Worm (Caenorhabditis elegans): ENCODE measurements around the gene rhgf-2.

DNA sequence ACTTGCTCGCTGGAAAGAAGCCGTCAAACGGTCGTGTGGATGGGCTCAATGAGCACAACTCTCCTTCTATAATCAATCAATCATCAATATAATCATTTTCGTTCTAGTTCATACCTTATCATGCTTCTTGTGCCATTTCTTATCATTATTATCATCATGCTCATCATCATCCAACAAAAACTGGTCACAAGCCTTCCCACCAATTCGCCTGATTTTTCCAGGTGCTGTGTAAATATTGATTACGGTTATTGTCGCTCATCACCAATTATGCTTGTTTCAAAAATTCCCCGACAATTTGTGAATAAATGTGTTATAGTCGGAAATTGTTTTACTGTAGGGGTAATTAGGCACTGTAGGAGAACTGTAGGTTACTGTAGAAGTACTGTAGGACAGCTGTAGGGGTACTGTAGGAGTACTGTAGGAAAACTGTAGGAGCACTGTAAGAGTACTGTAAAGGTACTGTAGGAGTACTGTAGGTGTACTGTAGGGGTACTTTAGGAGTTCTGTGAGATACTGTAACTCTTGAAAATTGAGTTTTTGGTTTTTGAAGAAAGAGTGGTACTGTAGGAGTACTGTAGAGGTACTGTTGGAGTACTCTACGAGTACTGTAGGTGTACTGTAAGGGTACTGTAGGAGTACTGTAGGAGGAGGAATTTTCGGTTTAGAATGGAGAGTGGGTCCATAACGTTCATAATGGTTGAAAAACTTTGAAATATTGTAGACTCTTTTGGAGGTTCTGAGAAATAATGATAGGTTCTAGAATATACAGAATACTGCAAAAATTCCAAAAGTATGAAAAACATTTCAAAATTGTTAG is 6.3 kb upstream of the rhgf-2 start:
- TF ChIP-seq cog-1 (tag; optimal IDR thresholded peaks at IDR 0.05) (no peak), ztf-23 (GFP tag; IDR thresholded peaks at IDR 0.05) (no peak), klf-2 (GFP tag; conservative IDR thresholded peaks at IDR 0.05) (no peak), flt-1 (GFP tag; IDR thresholded peaks at IDR 0.05) (peak; percentile 20; the same call in 1 of the 2 replicates), ref-1 (GFP tag; conservative IDR thresholded peaks at IDR 0.05) (no peak)
